Fruit fly (Drosophila melanogaster) whole organism, prepupa: ENCODE results near the gene CG9147.

Source experiments
- Blimp-1 ChIP-seq: fragments of 200-800 bp; sonication (Bioruptor generic); optimal IDR thresholded peaks from 3 replicates; lab custom pipeline; 2017; ENCODE audit warnings: missing biosample characterization, missing genetic modification characterization, mild to moderate bottlenecking, moderate library complexity, missing genetic modification reagents
- CG11762 ChIP-seq: fragments of 200-800 bp; sonication (Bioruptor generic); optimal IDR thresholded peaks from 3 replicates; lab custom pipeline; 2016; ENCODE audit warnings: missing biosample characterization, missing genetic modification characterization; ENCODE audit not compliant: insufficient read depth
- CG11902 ChIP-seq: fragments of 200-800 bp; sonication (Bioruptor generic); optimal IDR thresholded peaks from 3 replicates; lab custom pipeline; 2016; ENCODE audit warnings: missing biosample characterization, missing genetic modification characterization
- CG15336 ChIP-seq: fragments of 200-800 bp; sonication (Bioruptor generic); IDR thresholded peaks from 2 replicates; pipeline ENCODE4 v1.3.6; 2022; ENCODE audit warnings: missing biosample characterization, missing genetic modification characterization
- CG1621 ChIP-seq: fragments of 200-800 bp; sonication (Bioruptor generic); optimal IDR thresholded peaks from 3 replicates; lab custom pipeline; 2018; ENCODE audit warnings: missing biosample characterization, mild to moderate bottlenecking, missing genetic modification characterization
- CG16779 ChIP-seq: fragments of 200-800 bp; sonication (Bioruptor generic); optimal IDR thresholded peaks from 3 replicates; lab custom pipeline; 2017; ENCODE audit warnings: missing biosample characterization, mild to moderate bottlenecking, missing genetic modification characterization
- CG3032 ChIP-seq: fragments of 200-800 bp; optimal IDR thresholded peaks from 2 replicates; lab custom pipeline; 2019; ENCODE audit warnings: missing biosample characterization, mild to moderate bottlenecking, missing genetic modification characterization, moderate library complexity
- CG31627 ChIP-seq: fragments of 200-800 bp; sonication (Bioruptor generic); optimal IDR thresholded peaks from 3 replicates; lab custom pipeline; 2016; ENCODE audit warnings: missing biosample characterization, missing genetic modification characterization
- CG32006 ChIP-seq: fragments of 200-800 bp; sonication (Bioruptor generic); optimal IDR thresholded peaks from 3 replicates; lab custom pipeline; 2017; ENCODE audit warnings: missing biosample characterization, mild to moderate bottlenecking, missing genetic modification characterization
- CG34406 ChIP-seq: fragments of 200-800 bp; sonication (Bioruptor generic); optimal IDR thresholded peaks from 3 replicates; lab custom pipeline; 2016; ENCODE audit warnings: missing biosample characterization, missing genetic modification characterization
- CG3919 ChIP-seq: fragments of 200-800 bp; sonication (Bioruptor generic); optimal IDR thresholded peaks from 3 replicates; lab custom pipeline; 2016; ENCODE audit warnings: missing biosample characterization, missing genetic modification characterization
- CG4318 ChIP-seq: fragments of 200-800 bp; sonication (Bioruptor generic); optimal IDR thresholded peaks from 3 replicates; lab custom pipeline; 2017; ENCODE audit warnings: missing biosample characterization, mild to moderate bottlenecking, missing genetic modification characterization
- CG6163 ChIP-seq: fragments of 200-800 bp; sonication (Bioruptor generic); IDR thresholded peaks from 3 replicates; pipeline ENCODE4 v1.3.6; 2022; ENCODE audit warnings: missing biosample characterization, missing genetic modification characterization
- CG6276 ChIP-seq: fragments of 200-800 bp; sonication (Bioruptor generic); optimal IDR thresholded peaks from 2 replicates; lab custom pipeline; 2017; ENCODE audit warnings: missing biosample characterization, mild to moderate bottlenecking, missing genetic modification characterization
- CG6792 ChIP-seq: fragments of 200-800 bp; sonication (Bioruptor generic); optimal IDR thresholded peaks from 3 replicates; lab custom pipeline; 2016; ENCODE audit warnings: missing biosample characterization, missing genetic modification characterization
- CG6808 ChIP-seq: fragments of 200-800 bp; sonication (Bioruptor generic); optimal IDR thresholded peaks from 3 replicates; lab custom pipeline; 2017; ENCODE audit warnings: missing biosample characterization, missing genetic modification characterization, mild to moderate bottlenecking, moderate library complexity, missing genetic modification reagents
- CG6854 ChIP-seq: fragments of 200-800 bp; sonication (Bioruptor generic); optimal IDR thresholded peaks from 2 replicates; lab custom pipeline; 2017; ENCODE audit warnings: missing biosample characterization, mild to moderate bottlenecking, missing genetic modification characterization
- CG7368 ChIP-seq: fragments of 200-800 bp; sonication (Bioruptor generic); optimal IDR thresholded peaks from 3 replicates; lab custom pipeline; 2016; ENCODE audit warnings: missing biosample characterization, missing genetic modification characterization
- CG8119 ChIP-seq: fragments of 200-800 bp; sonication (Bioruptor generic); IDR thresholded peaks from 3 replicates; pipeline ENCODE4 v1.3.6; 2022; ENCODE audit warnings: missing biosample characterization, missing genetic modification characterization
- CG8319 ChIP-seq: fragments of 200-800 bp; sonication (Bioruptor generic); optimal IDR thresholded peaks from 3 replicates; lab custom pipeline; 2016; ENCODE audit warnings: missing biosample characterization, missing genetic modification characterization
- CG8632 ChIP-seq: fragments of 200-800 bp; sonication (Bioruptor generic); optimal IDR thresholded peaks from 3 replicates; lab custom pipeline; 2016; ENCODE audit warnings: missing biosample characterization, missing genetic modification characterization
- CG9139 ChIP-seq: fragments of 200-800 bp; sonication (Bioruptor generic); optimal IDR thresholded peaks from 3 replicates; lab custom pipeline; 2017; ENCODE audit warnings: missing biosample characterization, mild to moderate bottlenecking, missing genetic modification characterization
- Eip75B ChIP-seq: fragments of 200-800 bp; sonication (Bioruptor generic); optimal IDR thresholded peaks from 3 replicates; lab custom pipeline; 2016; ENCODE audit warnings: missing biosample characterization, missing genetic modification characterization
- Eip78C ChIP-seq: fragments of 200-800 bp; sonication (Bioruptor generic); peaks from one replicate; lab custom pipeline; 2016; ENCODE audit warnings: missing biosample characterization, missing genetic modification characterization
- Eip93F ChIP-seq: fragments of 200-800 bp; sonication (Bioruptor generic); optimal IDR thresholded peaks from 2 replicates; lab custom pipeline; 2016; ENCODE audit warnings: missing biosample characterization, mild to moderate bottlenecking, missing genetic modification characterization
- Ets21C ChIP-seq: fragments of 200-800 bp; sonication (Bioruptor generic); optimal IDR thresholded peaks from 3 replicates; lab custom pipeline; 2016; ENCODE audit warnings: missing biosample characterization, missing genetic modification characterization
- Gug ChIP-seq: fragments of 200-800 bp; sonication (Bioruptor generic); IDR thresholded peaks from 2 replicates; pipeline ENCODE4 v1.3.6; 2022; ENCODE audit warnings: missing biosample characterization, missing genetic modification characterization
- Hr38 ChIP-seq: sonication (Bioruptor generic); optimal IDR thresholded peaks from 2 replicates; lab custom pipeline; 2016; ENCODE audit warnings: missing biosample characterization, missing genetic modification characterization
- Hr39 ChIP-seq: fragments of 200-800 bp; sonication (Bioruptor generic); optimal IDR thresholded peaks from 2 replicates; lab custom pipeline; 2016; ENCODE audit warnings: missing biosample characterization, missing genetic modification characterization
- Hr4 ChIP-seq: fragments of 200-800 bp; sonication (Bioruptor generic); optimal IDR thresholded peaks from 3 replicates; lab custom pipeline; 2016; ENCODE audit warnings: missing biosample characterization, missing genetic modification characterization
- Met ChIP-seq: fragments of 200-800 bp; sonication (Bioruptor generic); optimal IDR thresholded peaks from 3 replicates; lab custom pipeline; 2016; ENCODE audit warnings: missing biosample characterization, missing genetic modification characterization
- OdsH ChIP-seq: fragments of 200-800 bp; sonication (Bioruptor generic); optimal IDR thresholded peaks from 3 replicates; lab custom pipeline; 2016; ENCODE audit warnings: missing biosample characterization, missing genetic modification characterization
- Smox ChIP-seq: fragments of 200-800 bp; sonication (Bioruptor generic); optimal IDR thresholded peaks from 3 replicates; lab custom pipeline; 2016; ENCODE audit warnings: missing biosample characterization, missing genetic modification characterization
- Sox102F ChIP-seq: fragments of 200-800 bp; sonication (Bioruptor generic); optimal IDR thresholded peaks from 2 replicates; lab custom pipeline; 2016; ENCODE audit warnings: missing biosample characterization, mild to moderate bottlenecking, missing genetic modification characterization
- Sox14 ChIP-seq: fragments of 200-800 bp; sonication (Bioruptor generic); optimal IDR thresholded peaks from 3 replicates; lab custom pipeline; 2016; ENCODE audit warnings: missing biosample characterization, missing genetic modification characterization
- Sox15 ChIP-seq: fragments of 200-800 bp; sonication (Bioruptor generic); optimal IDR thresholded peaks from 3 replicates; lab custom pipeline; 2016; ENCODE audit warnings: missing biosample characterization, missing genetic modification characterization
- achi ChIP-seq: fragments of 200-800 bp; sonication (Bioruptor generic); optimal IDR thresholded peaks from 3 replicates; lab custom pipeline; 2016; ENCODE audit warnings: missing biosample characterization, missing genetic modification characterization
- cyc ChIP-seq: fragments of 200-800 bp; sonication (Bioruptor generic); optimal IDR thresholded peaks from 3 replicates; lab custom pipeline; 2016; ENCODE audit warnings: missing biosample characterization, missing genetic modification characterization
- dac ChIP-seq: fragments of 200-800 bp; sonication (Bioruptor generic); optimal IDR thresholded peaks from 2 replicates; lab custom pipeline; 2017; ENCODE audit warnings: missing biosample characterization, mild to moderate bottlenecking, missing genetic modification characterization
- eg ChIP-seq: fragments of 200-800 bp; sonication (Bioruptor generic); IDR thresholded peaks from 3 replicates; pipeline ENCODE4 v1.3.6; 2022; ENCODE audit warnings: missing biosample characterization, missing genetic modification characterization
- esn ChIP-seq: fragments of 200-800 bp; sonication (Bioruptor generic); optimal IDR thresholded peaks from 2 replicates; lab custom pipeline; 2016; ENCODE audit warnings: missing biosample characterization, mild to moderate bottlenecking, missing genetic modification characterization, moderate library complexity
- fd59A ChIP-seq: fragments of 200-800 bp; sonication (Bioruptor generic); optimal IDR thresholded peaks from 2 replicates; lab custom pipeline; 2017; ENCODE audit warnings: missing biosample characterization, mild to moderate bottlenecking, missing genetic modification characterization, missing genetic modification reagents
- fd85E ChIP-seq: fragments of 200-800 bp; sonication (Bioruptor generic); optimal IDR thresholded peaks from 3 replicates; lab custom pipeline; 2016; ENCODE audit warnings: missing biosample characterization, missing genetic modification characterization
- fkh ChIP-seq: fragments of 200-800 bp; sonication (Bioruptor generic); optimal IDR thresholded peaks from 3 replicates; lab custom pipeline; 2017; ENCODE audit warnings: missing biosample characterization, mild to moderate bottlenecking, missing genetic modification characterization, moderate library complexity
- lz ChIP-seq: fragments of 200-800 bp; sonication (Bioruptor generic); optimal IDR thresholded peaks from 3 replicates; lab custom pipeline; 2016; ENCODE audit warnings: missing biosample characterization, missing genetic modification characterization
- net ChIP-seq: fragments of 200-800 bp; sonication (Bioruptor generic); optimal IDR thresholded peaks from 3 replicates; lab custom pipeline; 2016; ENCODE audit warnings: missing biosample characterization, missing genetic modification characterization
- pdm3 ChIP-seq: fragments of 200-800 bp; sonication (Bioruptor generic); optimal IDR thresholded peaks from 3 replicates; lab custom pipeline; 2016; ENCODE audit warnings: missing biosample characterization, missing genetic modification characterization
- salr ChIP-seq, 2 experiments: fragments of 200-800 bp; sonication (Bioruptor generic); optimal IDR thresholded peaks; 3 replicates each; lab custom pipeline; 2016 to 2018; ENCODE audit warnings: missing biosample characterization in 2 of 2, missing genetic modification characterization in 2 of 2, mild to moderate bottlenecking in 1 of 2
- spab ChIP-seq: fragments of 200-800 bp; sonication (Bioruptor generic); optimal IDR thresholded peaks from 2 replicates; lab custom pipeline; 2017; ENCODE audit warnings: missing biosample characterization, mild to moderate bottlenecking, missing genetic modification characterization, missing genetic modification reagents
- ss ChIP-seq, 2 experiments: fragments of 200-800 bp; sonication (Bioruptor generic); optimal IDR thresholded peaks; 2 replicates in 1 of 2; 3 replicates in 1 of 2; lab custom pipeline; 2017 to 2018; ENCODE audit warnings: mild to moderate bottlenecking in 2 of 2, missing biosample characterization in 2 of 2, missing genetic modification characterization in 2 of 2, moderate library complexity in 1 of 2
- svp ChIP-seq: fragments of 200-800 bp; sonication (Bioruptor generic); peaks from one replicate; lab custom pipeline; 2016; ENCODE audit warnings: missing biosample characterization, missing genetic modification characterization
- topi ChIP-seq: fragments of 200-800 bp; sonication (Bioruptor generic); optimal IDR thresholded peaks from 3 replicates; lab custom pipeline; 2016; ENCODE audit warnings: missing biosample characterization, missing genetic modification characterization

Gene CG9147

dm6 chr2L:6065823-6066222, at the start of gene CG9147, which contains the start of gene Fbw5:
TSS of gene CG9147 (plus strand) at chr2L:6065997.
TSS of gene Fbw5 (minus strand) at chr2L:6065953.
- TF ChIP-seq Eip75B (GFP tag; lab: Kevin White, UChicago) (peak; percentile 100), CG34406 (GFP tag; lab: Kevin White, UChicago) (peak; percentile 100), CG1621 (peak; percentile 99), salr (GFP tag; optimal IDR thresholded peaks at IDR 0.05; lab: Kevin White, UChicago) (peak; percentile 100), fd59A (peak; percentile 99), CG6276 (GFP tag; lab: Kevin White, UChicago) (peak; percentile 99), ss (GFP tag; optimal IDR thresholded peaks at IDR 0.05; lab: Kevin White, UChicago) (peak; percentile 99 to 100), OdsH (GFP tag; lab: Kevin White, UChicago) (peak; percentile 100), CG8632 (GFP tag; lab: Kevin White, UChicago) (peak; percentile 100), dac (GFP tag; lab: Kevin White, UChicago) (peak; percentile 99), fd85E (peak; percentile 97), CG8319 (GFP tag; lab: Kevin White, UChicago) (peak; percentile 99), eg (GFP tag; lab: Robert Waterston, UW) (peak; percentile 100), CG11762 (GFP tag; lab: Kevin White, UChicago) (peak; percentile 99), topi (GFP tag; lab: Kevin White, UChicago) (peak; percentile 100), lz (GFP tag; lab: Kevin White, UChicago) (peak; percentile 100), Sox14 (GFP tag; lab: Kevin White, UChicago) (peak; percentile 100), CG16779 (tag; lab: Kevin White, UChicago) (peak; percentile 99), esn (GFP tag; lab: Kevin White, UChicago) (peak; percentile 100), Met (peak; percentile 100), CG31627 (GFP tag; lab: Kevin White, UChicago) (peak; percentile 100), CG32006 (peak; percentile 100), svp (GFP tag; lab: Kevin White, UChicago) (peak; percentile 100), Eip78C (GFP tag; lab: Kevin White, UChicago) (peak; percentile 100), CG6792 (GFP tag; lab: Kevin White, UChicago) (peak; percentile 100), CG6808 (GFP tag; lab: Kevin White, UChicago) (peak; percentile 97), CG6163 (GFP tag; lab: Robert Waterston, UW) (peak; percentile 100), Hr39 (GFP tag; lab: Kevin White, UChicago) (peak; percentile 100), cyc (GFP tag; lab: Kevin White, UChicago) (peak; percentile 100), CG15336 (GFP tag; lab: Robert Waterston, UW) (peak; percentile 100), Eip93F (GFP tag; lab: Kevin White, UChicago) (peak; percentile 99), achi (peak; percentile 99), Sox102F (GFP tag; lab: Kevin White, UChicago) (peak; percentile 100), net (GFP tag; lab: Kevin White, UChicago) (peak; percentile 100), pdm3 (GFP tag; lab: Kevin White, UChicago) (peak; percentile 100), Sox15 (peak; percentile 99), CG9139 (GFP tag; lab: Kevin White, UChicago) (peak; percentile 99), CG11902 (peak; percentile 99), Hr38 (GFP tag; lab: Kevin White, UChicago) (peak; percentile 94), Smox (GFP tag; lab: Kevin White, UChicago) (peak; percentile 100), Hr4 (GFP tag; lab: Kevin White, UChicago) (peak; percentile 100), Blimp-1 (GFP tag; lab: Kevin White, UChicago) (peak; percentile 99), fkh (GFP tag; lab: Kevin White, UChicago) (peak; percentile 96), spab (peak; percentile 99), CG3919 (GFP tag; lab: Kevin White, UChicago) (peak; percentile 100), CG6854 (GFP tag; lab: Kevin White, UChicago) (peak; percentile 99), Gug (peak; percentile 99), CG8119 (peak; percentile 100), CG3032 (tag; lab: Kevin White, UChicago) (peak; percentile 99), CG7368 (GFP tag; lab: Kevin White, UChicago) (peak; percentile 99), CG4318 (GFP tag; lab: Kevin White, UChicago) (peak; percentile 99), Ets21C (peak; percentile 99)
